Worm (Caenorhabditis elegans) whole organism, mixed stage, embryonic: ENCODE measurements around the gene hrde-1.

Experiments
- M03D4.4 ChIP-seq: sonication (generic microtip); optimal IDR thresholded peaks from 2 replicates; lab custom pipeline; 2017; ENCODE audit warnings: mild to moderate bottlenecking, missing genetic modification characterization, missing compliant biosample characterization
- bed-3 ChIP-seq: fragments of 200-800 bp; sonication (Bioruptor generic); optimal IDR thresholded peaks from 3 replicates; lab custom pipeline; 2018; ENCODE audit warnings: mild to moderate bottlenecking, missing genetic modification characterization, moderate library complexity, missing compliant biosample characterization
- blmp-1 ChIP-seq: fragments of 150-350 bp; optimal IDR thresholded peaks from 2 replicates; lab custom pipeline; 2014; ENCODE audit warnings: missing biosample characterization, missing genetic modification characterization
- ceh-39 ChIP-seq: fragments of 150-350 bp; optimal IDR thresholded peaks from 2 replicates; lab custom pipeline; 2014; ENCODE audit warnings: missing biosample characterization, missing genetic modification characterization
- ceh-43 ChIP-seq: fragments of 200-800 bp; sonication (Bioruptor generic); optimal IDR thresholded peaks from 2 replicates; lab custom pipeline; 2018; ENCODE audit warnings: mild to moderate bottlenecking, missing genetic modification characterization, moderate library complexity, missing compliant biosample characterization
- ceh-83 ChIP-seq: fragments of 200-800 bp; sonication (Bioruptor generic); optimal IDR thresholded peaks from 2 replicates; lab custom pipeline; 2018; ENCODE audit warnings: mild to moderate bottlenecking, missing genetic modification characterization, missing compliant biosample characterization
- ces-1 ChIP-seq: fragments of 150-350 bp; optimal IDR thresholded peaks from 2 replicates; lab custom pipeline; 2014; ENCODE audit warnings: missing biosample characterization, missing genetic modification reagents, missing genetic modification characterization
- cnd-1 ChIP-seq: fragments of 200-800 bp; sonication (Bioruptor generic); optimal IDR thresholded peaks from 2 replicates; lab custom pipeline; 2018; ENCODE audit warnings: mild to moderate bottlenecking, missing genetic modification characterization, missing compliant biosample characterization
- drap-1 ChIP-seq: fragments of 200-800 bp; sonication (Bioruptor generic); optimal IDR thresholded peaks from 3 replicates; lab custom pipeline; 2018; ENCODE audit warnings: mild to moderate bottlenecking, missing genetic modification characterization, missing compliant biosample characterization
- elt-1 ChIP-seq: sonication (generic microtip); optimal IDR thresholded peaks from 2 replicates; lab custom pipeline; 2017; ENCODE audit warnings: missing genetic modification characterization, mild to moderate bottlenecking, missing compliant biosample characterization, antibody characterized with exemption, moderate library complexity, borderline replicate concordance; ENCODE audit not compliant: insufficient read depth
- elt-3 ChIP-seq: fragments of 150-350 bp; optimal IDR thresholded peaks from 2 replicates; lab custom pipeline; 2014; ENCODE audit warnings: missing biosample characterization, missing genetic modification characterization
- flh-1 ChIP-seq: fragments of 200-800 bp; sonication (Bioruptor generic); optimal IDR thresholded peaks from 2 replicates; lab custom pipeline; 2018; ENCODE audit warnings: mild to moderate bottlenecking, missing genetic modification characterization, moderate library complexity, missing compliant biosample characterization
- ham-2 ChIP-seq: fragments of 200-800 bp; sonication (Bioruptor generic); optimal IDR thresholded peaks from 2 replicates; lab custom pipeline; 2018; ENCODE audit warnings: mild to moderate bottlenecking, missing genetic modification characterization, missing compliant biosample characterization
- hlh-1 ChIP-seq: fragments of 150-350 bp; optimal IDR thresholded peaks from 2 replicates; lab custom pipeline; 2014; ENCODE audit warnings: missing biosample characterization, missing genetic modification reagents, missing genetic modification characterization
- lin-13 ChIP-seq: fragments of 150-350 bp; optimal IDR thresholded peaks from 2 replicates; lab custom pipeline; 2014; ENCODE audit warnings: missing biosample characterization, missing genetic modification characterization
- lin-32 ChIP-seq: fragments of 200-800 bp; sonication (Bioruptor generic); optimal IDR thresholded peaks from 2 replicates; lab custom pipeline; 2018; ENCODE audit warnings: mild to moderate bottlenecking, missing genetic modification characterization, missing compliant biosample characterization
- lsy-2 ChIP-seq: fragments of 150-350 bp; optimal IDR thresholded peaks from 2 replicates; lab custom pipeline; 2014; ENCODE audit warnings: missing biosample characterization, missing genetic modification characterization
- mab-5 ChIP-seq: fragments of 150-350 bp; optimal IDR thresholded peaks from 2 replicates; lab custom pipeline; 2014; ENCODE audit warnings: missing biosample characterization, missing genetic modification characterization
- mep-1 ChIP-seq: fragments of 150-350 bp; optimal IDR thresholded peaks from 2 replicates; lab custom pipeline; 2017; ENCODE audit warnings: missing biosample characterization, missing genetic modification reagents, missing genetic modification characterization, inconsistent platforms
- mls-2 ChIP-seq: sonication (generic microtip); optimal IDR thresholded peaks from 2 replicates; lab custom pipeline; 2016; ENCODE audit warnings: mild to moderate bottlenecking, missing genetic modification characterization, moderate library complexity, missing compliant biosample characterization
- nhr-2 ChIP-seq: fragments of 150-350 bp; optimal IDR thresholded peaks from 2 replicates; lab custom pipeline; 2014; ENCODE audit warnings: missing biosample characterization, missing genetic modification characterization
- nhr-237 ChIP-seq: fragments of 150-350 bp; optimal IDR thresholded peaks from 2 replicates; lab custom pipeline; 2014; ENCODE audit warnings: missing biosample characterization, missing genetic modification characterization
- nhr-28 ChIP-seq: fragments of 150-350 bp; optimal IDR thresholded peaks from 2 replicates; lab custom pipeline; 2014; ENCODE audit warnings: missing biosample characterization, missing genetic modification characterization
- nhr-76 ChIP-seq: sonication (generic microtip); optimal IDR thresholded peaks from 2 replicates; lab custom pipeline; 2017; ENCODE audit warnings: missing biosample characterization, missing genetic modification characterization
- pha-4 ChIP-seq: fragments of 150-350 bp; optimal IDR thresholded peaks from 2 replicates; lab custom pipeline; 2018; ENCODE audit warnings: missing biosample characterization, missing genetic modification reagents, missing genetic modification characterization
- sem-2 ChIP-seq: fragments of 200-800 bp; sonication (Bioruptor generic); optimal IDR thresholded peaks from 2 replicates; lab custom pipeline; 2018; ENCODE audit warnings: mild to moderate bottlenecking, missing genetic modification characterization, missing compliant biosample characterization
- snpc-4 ChIP-seq: fragments of 150-350 bp; optimal IDR thresholded peaks from 2 replicates; lab custom pipeline; 2014; ENCODE audit warnings: missing biosample characterization, missing genetic modification characterization
- sptf-1 ChIP-seq: sonication (generic microtip); optimal IDR thresholded peaks from 2 replicates; lab custom pipeline; 2017; ENCODE audit warnings: mild to moderate bottlenecking, missing genetic modification characterization, moderate library complexity, missing compliant biosample characterization
- tbx-8 ChIP-seq: fragments of 200-800 bp; sonication (Bioruptor generic); optimal IDR thresholded peaks from 2 replicates; lab custom pipeline; 2018; ENCODE audit warnings: mild to moderate bottlenecking, missing genetic modification characterization, moderate library complexity, missing compliant biosample characterization
- unc-120 ChIP-seq: sonication (generic microtip); optimal IDR thresholded peaks from 2 replicates; lab custom pipeline; 2017; ENCODE audit warnings: missing genetic modification characterization, missing compliant biosample characterization; ENCODE audit not compliant: poor library complexity, severe bottlenecking
- unc-39 ChIP-seq: fragments of 150-350 bp; optimal IDR thresholded peaks from 2 replicates; lab custom pipeline; 2014; ENCODE audit warnings: missing biosample characterization, missing genetic modification characterization
- unc-62 ChIP-seq: fragments of 150-350 bp; optimal IDR thresholded peaks from 2 replicates; lab custom pipeline; 2014; ENCODE audit warnings: missing biosample characterization, missing genetic modification reagents, missing genetic modification characterization
- zip-8 ChIP-seq: fragments of 150-350 bp; optimal IDR thresholded peaks from 2 replicates; lab custom pipeline; 2014; ENCODE audit warnings: missing biosample characterization, missing genetic modification characterization
- ztf-11 ChIP-seq: fragments of 150-350 bp; optimal IDR thresholded peaks from 2 replicates; lab custom pipeline; 2014; ENCODE audit warnings: missing biosample characterization, missing genetic modification characterization

Gene hrde-1

DNA sequence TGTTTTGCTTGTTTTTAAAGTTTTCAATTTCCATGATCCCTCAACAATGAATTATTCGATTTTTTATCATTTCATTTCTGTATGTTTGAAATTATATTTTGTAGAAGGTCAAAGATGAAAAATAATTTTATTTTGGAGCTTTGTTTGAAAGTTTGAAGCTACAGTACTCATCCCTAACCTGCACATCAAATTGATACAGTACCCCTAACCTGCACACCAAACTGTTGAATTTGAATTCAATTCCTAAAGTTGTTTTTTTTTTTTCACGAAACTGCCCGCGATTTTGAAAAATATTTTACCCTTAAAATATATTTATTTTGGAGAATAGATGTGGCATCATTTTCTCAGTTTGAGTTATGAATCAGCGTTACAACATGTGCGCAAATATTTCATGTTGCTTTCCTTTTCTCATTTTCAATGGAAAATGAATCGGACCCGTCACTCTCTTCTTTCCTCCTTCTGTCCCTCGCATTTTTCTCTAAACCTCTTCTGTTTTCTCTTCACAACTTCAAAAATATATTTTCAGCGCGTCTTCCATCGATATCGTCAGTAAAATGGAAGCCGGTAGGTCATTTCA is 29.9 kb upstream of the hrde-1 start, which contains the start of gene R74.8:
R74.8 (plus strand) TSS at position 527 of the 577 bp plus-strand sequence.
- TF ChIP-seq unc-62 (GFP tag; lab: Kevin White, UChicago) (peak; percentile 13), lin-32 (GFP tag; lab: Kevin White, UChicago) (no peak), bed-3 (GFP tag; lab: Kevin White, UChicago) (no peak)
- TF ChIP-seq, all 35 proteins: peak for 1

DNA sequence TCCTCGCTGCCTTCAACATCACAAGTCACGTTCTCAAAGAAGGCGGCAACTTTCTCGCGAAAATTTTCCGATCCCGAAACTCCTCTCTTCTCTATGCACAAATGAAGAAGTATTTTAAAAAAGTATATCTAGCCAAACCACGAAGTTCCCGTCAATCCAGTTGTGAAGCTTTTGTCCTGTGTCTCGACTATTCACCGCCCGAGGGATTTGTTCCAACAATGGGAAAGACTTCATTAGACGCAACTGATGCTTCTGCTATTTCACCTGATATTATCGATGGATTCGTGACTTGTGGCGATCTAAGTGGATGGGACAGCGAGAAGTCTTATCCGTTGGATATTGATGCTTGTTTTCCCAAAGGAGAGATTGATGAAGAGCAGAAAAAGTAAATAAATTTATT is 29.0 kb upstream of the hrde-1 start:
- no peak for TF ChIP-seq ztf-11
- no peak for TF ChIP-seq ceh-83 (GFP tag; lab: Kevin White, UChicago)
- TF ChIP-seq unc-39 (tag; lab: Kevin White, UChicago): no peak
- TF ChIP-seq ham-2 (GFP tag; lab: Kevin White, UChicago): no peak
- TF ChIP-seq pha-4 (tag; lab: Kevin White, UChicago): no peak
- TF ChIP-seq nhr-28 (tag; lab: Kevin White, UChicago): no peak
- no peak for TF ChIP-seq lin-32 (GFP tag; lab: Kevin White, UChicago)
- TF ChIP-seq mls-2 (tag; lab: Kevin White, UChicago): no peak
- no peak for TF ChIP-seq cnd-1 (tag; lab: Kevin White, UChicago)

DNA sequence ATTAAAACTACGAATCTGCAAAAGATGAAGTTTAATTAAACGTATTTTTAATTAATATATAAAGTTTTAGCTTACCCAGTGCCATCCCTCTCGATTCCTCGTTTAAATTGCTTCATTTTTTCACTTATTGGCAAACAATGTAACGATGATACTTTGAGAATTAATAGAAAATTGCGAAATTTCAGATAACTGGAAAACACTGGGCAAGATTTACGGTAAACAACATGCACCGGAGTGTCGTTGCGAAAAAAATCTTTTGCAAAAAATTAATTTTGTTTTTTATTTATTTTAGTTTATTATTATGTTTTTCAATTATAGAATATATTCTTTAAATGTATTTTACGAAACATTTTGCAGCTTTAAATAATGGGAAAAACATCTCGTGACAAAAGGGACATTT is 28.1 kb upstream of the hrde-1 start, which contains the start of the genes pelo-1 and R74.7:
pelo-1 (minus strand) TSS at position 151 of the 400 bp plus-strand sequence.
R74.7 (plus strand) TSS at position 358 of the 400 bp plus-strand sequence.
- TF ChIP-seq ces-1 (GFP tag; lab: Kevin White, UChicago) (peak; percentile 14), elt-3 (tag; lab: Kevin White, UChicago) (no peak)

DNA sequence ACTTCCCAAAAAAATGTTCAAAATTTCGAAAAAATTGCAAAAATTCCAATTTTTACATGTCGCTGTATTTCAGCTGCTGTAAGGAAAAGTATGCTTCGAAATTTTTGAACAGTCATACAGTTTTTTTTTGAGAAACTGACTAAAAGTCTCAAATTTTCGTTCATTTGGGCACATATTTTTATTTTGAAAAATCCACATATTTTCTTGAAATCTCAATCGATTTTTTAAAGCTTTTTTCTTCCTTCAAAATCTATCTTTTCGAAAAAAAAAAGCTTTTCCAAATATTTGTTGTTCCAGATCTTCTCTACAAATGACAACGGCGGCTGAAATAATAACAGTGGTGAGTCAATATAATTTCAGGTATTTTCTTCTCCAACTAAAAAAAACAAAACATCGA is 21.0 kb upstream of the hrde-1 start, which contains the start of gene asd-1:
asd-1 (plus strand) TSS at position 298 of the 397 bp plus-strand sequence.
- TF ChIP-seq ztf-11 (no peak), sptf-1 (tag; lab: Kevin White, UChicago) (no peak), pha-4 (tag; lab: Kevin White, UChicago) (no peak), M03D4.4 (tag; lab: Kevin White, UChicago) (no peak), zip-8 (tag; lab: Kevin White, UChicago) (no peak), elt-1 (tag; lab: Kevin White, UChicago) (no peak), lin-32 (GFP tag; lab: Kevin White, UChicago) (no peak), lin-13 (tag; lab: Kevin White, UChicago) (no peak), drap-1 (no peak), nhr-237 (no peak), flh-1 (no peak), ceh-83 (GFP tag; lab: Kevin White, UChicago) (no peak), unc-62 (GFP tag; lab: Kevin White, UChicago) (no peak), sem-2 (GFP tag; lab: Kevin White, UChicago) (no peak), snpc-4 (tag; lab: Kevin White, UChicago) (no peak)

DNA sequence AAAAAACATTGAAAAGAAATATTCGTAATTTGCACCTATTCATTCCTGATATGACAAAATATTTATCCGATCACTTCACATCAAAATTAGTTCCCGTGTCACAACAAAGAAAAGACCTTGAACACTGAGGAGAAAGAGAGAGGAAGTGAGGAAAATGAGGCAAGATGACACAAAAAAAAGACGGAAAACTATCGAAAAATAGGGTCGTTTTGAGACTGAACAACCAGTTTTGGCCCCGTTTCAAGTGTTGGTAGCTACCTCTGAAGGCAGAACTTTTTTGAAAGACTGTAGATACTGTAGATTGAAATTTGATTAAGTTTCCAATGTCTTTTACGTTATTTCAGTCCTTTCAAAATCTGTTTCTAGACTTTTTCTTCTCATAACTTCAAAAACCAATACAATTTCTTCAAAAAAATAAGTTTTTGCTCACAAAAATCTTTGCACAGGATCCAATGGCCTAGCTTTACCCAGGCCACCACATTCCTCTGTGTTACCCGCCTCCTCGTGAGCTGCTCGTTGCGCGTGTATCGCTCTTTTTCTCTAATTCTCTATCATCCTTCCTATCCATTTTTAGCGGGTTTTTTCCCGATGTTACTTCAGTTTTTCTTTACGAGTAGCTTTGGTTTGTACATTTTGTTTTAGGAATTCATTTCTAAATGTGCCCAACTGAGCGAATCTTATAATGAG is 20.5 kb upstream of the hrde-1 start:
- TF ChIP-seq pha-4 (tag; lab: Kevin White, UChicago): no peak
- TF ChIP-seq blmp-1 (tag; lab: Kevin White, UChicago): no peak
- no peak for TF ChIP-seq hlh-1
- TF ChIP-seq M03D4.4 (tag; lab: Kevin White, UChicago): no peak
- peak; percentile 88 for TF ChIP-seq unc-120 (tag; lab: Kevin White, UChicago)
- TF ChIP-seq ceh-83 (GFP tag; lab: Kevin White, UChicago): no peak
- no peak for TF ChIP-seq nhr-2 (tag; lab: Kevin White, UChicago)
- peak; percentile 37 for TF ChIP-seq mep-1
- TF ChIP-seq snpc-4 (tag; lab: Kevin White, UChicago): no peak
- TF ChIP-seq ceh-43: no peak
- peak; percentile 4 for TF ChIP-seq mls-2 (tag; lab: Kevin White, UChicago)
- peak; percentile 22 for TF ChIP-seq ceh-39 (tag; lab: Kevin White, UChicago)
- TF ChIP-seq ztf-11: no peak
- TF ChIP-seq nhr-76 (tag; lab: Kevin White, UChicago): no peak
- no peak for TF ChIP-seq unc-62 (GFP tag; lab: Kevin White, UChicago)
- TF ChIP-seq flh-1: no peak
- TF ChIP-seq ces-1 (GFP tag; lab: Kevin White, UChicago): peak; percentile 15
- TF ChIP-seq bed-3 (GFP tag; lab: Kevin White, UChicago): no peak
- TF ChIP-seq elt-3 (tag; lab: Kevin White, UChicago): no peak
- TF ChIP-seq tbx-8 (GFP tag; lab: Kevin White, UChicago): no peak
- TF ChIP-seq nhr-237: peak; percentile 5
- TF ChIP-seq mab-5: no peak
- TF ChIP-seq lin-32 (GFP tag; lab: Kevin White, UChicago): no peak
- TF ChIP-seq ham-2 (GFP tag; lab: Kevin White, UChicago): no peak
- no peak for TF ChIP-seq zip-8 (tag; lab: Kevin White, UChicago)
- TF ChIP-seq lin-13 (tag; lab: Kevin White, UChicago): no peak
- TF ChIP-seq elt-1 (tag; lab: Kevin White, UChicago): no peak
- TF ChIP-seq unc-39 (tag; lab: Kevin White, UChicago): no peak
- TF ChIP-seq nhr-28 (tag; lab: Kevin White, UChicago): no peak
- TF ChIP-seq lsy-2: peak; percentile 50
